Worm (Caenorhabditis elegans): ENCODE data around the gene nas-22.

DNA sequence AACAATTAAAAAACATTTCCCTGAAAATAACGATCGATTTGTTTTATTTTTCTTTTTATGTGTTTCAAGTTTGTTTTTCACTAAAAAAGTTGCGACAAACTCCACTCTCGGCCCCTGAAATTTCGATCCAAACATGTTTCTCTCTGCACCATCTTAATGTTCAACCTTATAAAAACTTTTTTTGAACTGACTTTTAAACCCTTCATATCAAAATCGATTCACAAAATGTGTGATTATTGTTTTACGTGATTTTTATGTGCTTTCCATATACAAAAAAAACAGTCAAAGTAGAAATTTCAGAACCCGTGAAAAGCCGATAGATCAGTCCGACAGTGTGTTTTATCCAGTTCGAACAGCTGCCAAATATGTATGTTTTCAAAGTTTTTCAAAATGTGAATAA lies 53.0 kb downstream of the nas-22 start, which contains the start of gene ccch-1:
- no peak for TF ChIP-seq cog-1 (tag; optimal IDR thresholded peaks at IDR 0.05)
- TF ChIP-seq ref-1 (GFP tag; conservative IDR thresholded peaks at IDR 0.05): no peak
- TF ChIP-seq tab-1 (GFP tag; IDR thresholded peaks at IDR 0.05): no peak
